Fruit fly (Drosophila melanogaster) whole organism, embryonic: ENCODE measurements around the gene Cpr78Cb.
A peak's percentile ranks its signal among the peaks of the same experiment; 100 is the strongest.

ENCODE experiments used
- Abd-B ChIP-seq: fragments of 200-800 bp; sonication (Bioruptor generic); optimal IDR thresholded peaks from 2 replicates; lab custom pipeline; 2018; ENCODE audit warnings: missing biosample characterization, mild to moderate bottlenecking, missing genetic modification characterization, moderate library complexity
- Ada2b ChIP-seq: fragments of 200-800 bp; sonication (Bioruptor generic); IDR thresholded peaks from 2 replicates; pipeline ENCODE4 v1.3.6; 2022; ENCODE audit warnings: missing biosample characterization, missing genetic modification characterization
- Aef1 ChIP-seq: fragments of 200-800 bp; sonication (Bioruptor generic); IDR thresholded peaks from 3 replicates; pipeline ENCODE4 v1.3.6; 2022; ENCODE audit warnings: missing biosample characterization, missing genetic modification characterization
- Antp ChIP-seq: fragments of 200-800 bp; sonication (Bioruptor generic); optimal IDR thresholded peaks from 3 replicates; lab custom pipeline; 2016; ENCODE audit warnings: missing biosample characterization, missing genetic modification characterization
- CG10543 ChIP-seq: fragments of 200-800 bp; sonication (Bioruptor generic); optimal IDR thresholded peaks from 3 replicates; lab custom pipeline; 2017; ENCODE audit warnings: missing biosample characterization, mild to moderate bottlenecking, missing genetic modification characterization, moderate library complexity
- CG12659 ChIP-seq: fragments of 200-800 bp; sonication (Bioruptor generic); optimal IDR thresholded peaks from 3 replicates; lab custom pipeline; 2017; ENCODE audit warnings: mild to moderate bottlenecking, missing biosample characterization, missing genetic modification reagents, missing genetic modification characterization
- CG14860 ChIP-seq: fragments of 200-800 bp; sonication (Bioruptor generic); IDR thresholded peaks from 3 replicates; pipeline ENCODE4 v1.3.6; 2022; ENCODE audit warnings: missing biosample characterization, missing genetic modification characterization; ENCODE audit not compliant: partially characterized antibody
- CG15601 ChIP-seq: fragments of 200-800 bp; sonication (Bioruptor generic); optimal IDR thresholded peaks from 3 replicates; lab custom pipeline; 2019; ENCODE audit warnings: missing biosample characterization, mild to moderate bottlenecking, missing genetic modification characterization, moderate library complexity
- CG18262 ChIP-seq: fragments of 200-800 bp; optimal IDR thresholded peaks from 3 replicates; lab custom pipeline; 2019; ENCODE audit warnings: missing biosample characterization, mild to moderate bottlenecking, missing genetic modification characterization, moderate library complexity
- CG18476 ChIP-seq: fragments of 200-800 bp; sonication (Bioruptor generic); optimal IDR thresholded peaks from 2 replicates; lab custom pipeline; 2016; ENCODE audit warnings: missing biosample characterization, mild to moderate bottlenecking, missing genetic modification characterization
- CG2202 ChIP-seq: fragments of 200-800 bp; sonication (Bioruptor generic); optimal IDR thresholded peaks from 2 replicates; lab custom pipeline; 2018; ENCODE audit warnings: missing biosample characterization, mild to moderate bottlenecking, missing genetic modification characterization
- CG34224 ChIP-seq: fragments of 200-800 bp; sonication (Bioruptor generic); IDR thresholded peaks from 3 replicates; pipeline ENCODE4 v1.3.6; 2022; ENCODE audit warnings: missing biosample characterization, missing genetic modification characterization; ENCODE audit not compliant: partially characterized antibody
- CG6654 ChIP-seq: fragments of 200-800 bp; sonication (Bioruptor generic); optimal IDR thresholded peaks from 2 replicates; lab custom pipeline; 2017; ENCODE audit warnings: missing biosample characterization, mild to moderate bottlenecking, missing genetic modification characterization
- CG6813 ChIP-seq: fragments of 200-800 bp; sonication (Bioruptor generic); optimal IDR thresholded peaks from 2 replicates; lab custom pipeline; 2017; ENCODE audit warnings: missing biosample characterization, missing genetic modification characterization, mild to moderate bottlenecking, moderate library complexity, missing genetic modification reagents
- CG7556 ChIP-seq: fragments of 200-800 bp; sonication (Bioruptor generic); optimal IDR thresholded peaks from 2 replicates; lab custom pipeline; 2017; ENCODE audit warnings: missing biosample characterization, mild to moderate bottlenecking, missing genetic modification characterization
- CG7987 ChIP-seq: fragments of 200-800 bp; sonication (Bioruptor generic); optimal IDR thresholded peaks from 2 replicates; lab custom pipeline; 2018; ENCODE audit warnings: missing biosample characterization, mild to moderate bottlenecking, missing genetic modification characterization, moderate library complexity
- CG8765 ChIP-seq: fragments of 200-800 bp; sonication (Bioruptor generic); IDR thresholded peaks from 2 replicates; pipeline ENCODE4 v1.3.6; 2022; ENCODE audit warnings: missing biosample characterization, missing genetic modification characterization
- CG9215 ChIP-seq: fragments of 200-800 bp; sonication (Bioruptor generic); IDR thresholded peaks from 2 replicates; pipeline ENCODE4 v1.3.6; 2022; ENCODE audit warnings: missing biosample characterization, missing genetic modification characterization
- CG9727 ChIP-seq: fragments of 200-800 bp; sonication (Bioruptor generic); optimal IDR thresholded peaks from 3 replicates; lab custom pipeline; 2017; ENCODE audit warnings: missing biosample characterization, mild to moderate bottlenecking, missing genetic modification characterization
- CTCF ChIP-seq: fragments of 200-800 bp; sonication (Bioruptor generic); optimal IDR thresholded peaks from 2 replicates; lab custom pipeline; 2017; ENCODE audit warnings: missing biosample characterization, mild to moderate bottlenecking, missing genetic modification characterization, moderate library complexity
- CkIIα-i1 ChIP-seq: fragments of 200-800 bp; sonication (Bioruptor generic); IDR thresholded peaks from 2 replicates; pipeline ENCODE4 v1.3.6; 2022; ENCODE audit warnings: missing biosample characterization, missing genetic modification characterization
- D19B ChIP-seq: fragments of 200-800 bp; sonication (Bioruptor generic); optimal IDR thresholded peaks from 2 replicates; lab custom pipeline; 2017; ENCODE audit warnings: missing biosample characterization, mild to moderate bottlenecking, missing genetic modification characterization
- Dfd ChIP-seq, 2 experiments: fragments of >200 bp; optimal IDR thresholded peaks; 2 replicates each; lab custom pipeline; 2017; ENCODE audit warnings: missing biosample characterization in 2 of 2, missing genetic modification characterization in 2 of 2
- Eip74EF ChIP-seq, 2 experiments: fragments of 200-800 bp in 1 of 2; fragments of >200 bp in 1 of 2; sonication (Bioruptor generic) in 1 of 2; optimal IDR thresholded peaks; 2 replicates each; lab custom pipeline; 2017 to 2019; ENCODE audit warnings: missing biosample characterization in 2 of 2, missing genetic modification characterization in 2 of 2, mild to moderate bottlenecking in 1 of 2, moderate library complexity in 1 of 2
- HmgD ChIP-seq: fragments of 200-800 bp; sonication (Bioruptor generic); optimal IDR thresholded peaks from 3 replicates; lab custom pipeline; 2016; ENCODE audit warnings: missing biosample characterization, missing genetic modification characterization
- Jarid2 ChIP-seq: fragments of 200-800 bp; sonication (Bioruptor generic); optimal IDR thresholded peaks from 3 replicates; lab custom pipeline; 2017; ENCODE audit warnings: mild to moderate bottlenecking, missing biosample characterization, missing genetic modification reagents, missing genetic modification characterization
- MBD-R2 ChIP-seq: fragments of 200-800 bp; sonication (Bioruptor generic); IDR thresholded peaks from 2 replicates; pipeline ENCODE4 v1.3.6; 2022; ENCODE audit warnings: missing biosample characterization, missing genetic modification characterization
- Med ChIP-seq: fragments of 200-800 bp; sonication (Bioruptor generic); peaks from one replicate; lab custom pipeline; 2016; ENCODE audit warnings: missing biosample characterization, missing genetic modification characterization, mild to moderate bottlenecking, inconsistent platforms, moderate library complexity
- Tbp ChIP-seq: fragments of >200 bp; optimal IDR thresholded peaks from 2 replicates; lab custom pipeline; 2018; ENCODE audit warnings: missing biosample characterization, missing genetic modification characterization
- bigmax ChIP-seq: fragments of 200-800 bp; sonication (Bioruptor generic); optimal IDR thresholded peaks from 2 replicates; lab custom pipeline; 2018; ENCODE audit warnings: missing biosample characterization, mild to moderate bottlenecking, missing genetic modification characterization
- cad ChIP-seq: fragments of >200 bp; optimal IDR thresholded peaks from 2 replicates; lab custom pipeline; 2017; ENCODE audit warnings: missing biosample characterization, missing genetic modification characterization
- chm ChIP-seq: fragments of 200-800 bp; sonication (Bioruptor generic); IDR thresholded peaks from 2 replicates; pipeline ENCODE4 v1.3.6; 2022; ENCODE audit warnings: missing biosample characterization, missing genetic modification characterization
- ci ChIP-seq: fragments of 200-800 bp; sonication (Bioruptor generic); IDR thresholded peaks from 3 replicates; pipeline ENCODE4 v1.3.6; 2022; ENCODE audit warnings: missing biosample characterization, missing genetic modification characterization
- crp ChIP-seq, 2 experiments: fragments of 200-800 bp; sonication (Bioruptor generic); optimal IDR thresholded peaks; 2 replicates in 1 of 2; 3 replicates in 1 of 2; lab custom pipeline; 2017; ENCODE audit warnings: missing biosample characterization in 2 of 2, missing genetic modification characterization in 2 of 2, mild to moderate bottlenecking in 1 of 2, moderate library complexity in 1 of 2
- da ChIP-seq: fragments of 200-800 bp; sonication (Bioruptor generic); optimal IDR thresholded peaks from 2 replicates; lab custom pipeline; 2016; ENCODE audit warnings: missing biosample characterization, missing genetic modification characterization
- fru ChIP-seq: fragments of >200 bp; optimal IDR thresholded peaks from 2 replicates; lab custom pipeline; 2017
- grn ChIP-seq: fragments of 200-800 bp; sonication (Bioruptor generic); optimal IDR thresholded peaks from 3 replicates; lab custom pipeline; 2017; ENCODE audit warnings: missing biosample characterization, missing genetic modification characterization
- hth ChIP-seq: fragments of >200 bp; optimal IDR thresholded peaks from 2 replicates; lab custom pipeline; 2017; ENCODE audit warnings: inconsistent platforms
- ken ChIP-seq: fragments of 200-800 bp; sonication (Bioruptor generic); IDR thresholded peaks from 3 replicates; pipeline ENCODE4 v1.3.6; 2022; ENCODE audit warnings: missing biosample characterization, missing genetic modification characterization
- lbe ChIP-seq: fragments of 200-800 bp; sonication (Bioruptor generic); optimal IDR thresholded peaks from 2 replicates; lab custom pipeline; 2016; ENCODE audit warnings: missing biosample characterization, mild to moderate bottlenecking, missing genetic modification characterization
- mam ChIP-seq: fragments of 200-800 bp; sonication (Bioruptor generic); optimal IDR thresholded peaks from 3 replicates; lab custom pipeline; 2016; ENCODE audit warnings: missing biosample characterization, missing genetic modification characterization
- oc ChIP-seq: fragments of 200-800 bp; sonication (Bioruptor generic); optimal IDR thresholded peaks from 2 replicates; lab custom pipeline; 2018; ENCODE audit warnings: missing biosample characterization, mild to moderate bottlenecking, missing genetic modification characterization, moderate library complexity
- otp ChIP-seq: fragments of 200-800 bp; sonication (Bioruptor generic); IDR thresholded peaks from 3 replicates; pipeline ENCODE4, ENCODE4 v1.3.6; 2022; ENCODE audit warnings: missing biosample characterization, missing genetic modification characterization
- psq ChIP-seq: fragments of 200-800 bp; sonication (Bioruptor generic); optimal IDR thresholded peaks from 2 replicates; lab custom pipeline; 2017; ENCODE audit warnings: missing biosample characterization, missing genetic modification characterization
- rib ChIP-seq: fragments of 200-800 bp; sonication (Bioruptor generic); IDR thresholded peaks from 2 replicates; pipeline ENCODE4 v1.3.6; 2022; ENCODE audit warnings: missing biosample characterization, missing genetic modification characterization
- ro ChIP-seq: fragments of 200-800 bp; sonication (Bioruptor generic); IDR thresholded peaks from 2 replicates; pipeline ENCODE4 v1.3.6; 2022; ENCODE audit warnings: missing biosample characterization, missing genetic modification characterization
- schlank ChIP-seq: fragments of 200-800 bp; sonication (Bioruptor generic); optimal IDR thresholded peaks from 2 replicates; lab custom pipeline; 2018; ENCODE audit warnings: missing biosample characterization, mild to moderate bottlenecking, missing genetic modification characterization
- sima ChIP-seq: fragments of 200-800 bp; sonication (Bioruptor generic); optimal IDR thresholded peaks from 2 replicates; lab custom pipeline; 2016; ENCODE audit warnings: missing biosample characterization, missing genetic modification characterization
- usp ChIP-seq: fragments of >200 bp; optimal IDR thresholded peaks from 2 replicates; lab custom pipeline; 2017; ENCODE audit warnings: missing biosample characterization, missing genetic modification characterization

The Cpr78Cb gene

dm6 chr3L:21276296-21277257 lies 17.7 kb upstream of the Cpr78Cb start (continued):
- TF ChIP-seq Jarid2 = peak; percentile 4
- peak; percentile 12 for TF ChIP-seq CG7987
- no peak for TF ChIP-seq psq (GFP tag; lab: Kevin White, UChicago)
- TF ChIP-seq chm (GFP tag; lab: Robert Waterston, UW) = peak; percentile 19; the same call in 1 of the 2 replicates
- TF ChIP-seq CG18262 = peak; percentile 87
- peak; percentile 75 for TF ChIP-seq cad
- peak; percentile 42 for TF ChIP-seq CG10543
- TF ChIP-seq ro = no peak
- TF ChIP-seq CkIIα-i1 (GFP tag; lab: Robert Waterston, UW) = no peak
- no peak for TF ChIP-seq fru (lab: Kevin White, UChicago)
- TF ChIP-seq CG15601 (tag; lab: Kevin White, UChicago) = no peak
- peak; percentile 45 for TF ChIP-seq hth (lab: Kevin White, UChicago)
- TF ChIP-seq CG8765 (GFP tag; lab: Robert Waterston, UW) = no peak
- TF ChIP-seq Dfd (GFP tag; optimal IDR thresholded peaks at IDR 0.05; lab: Kevin White, UChicago) = no peak
- TF ChIP-seq grn (GFP tag; lab: Kevin White, UChicago) = peak; percentile 94
- peak; percentile 69 for TF ChIP-seq Med (GFP tag; lab: Kevin White, UChicago)
- no peak for TF ChIP-seq bigmax
- TF ChIP-seq Aef1 (GFP tag; lab: Robert Waterston, UW) = no peak
- peak in 1 of 2 experiments; percentile 11 for TF ChIP-seq Eip74EF (GFP tag; optimal IDR thresholded peaks at IDR 0.05; lab: Kevin White, UChicago)
- TF ChIP-seq CG12659 (GFP tag; lab: Kevin White, UChicago) = peak; percentile 52
- peak; percentile 0 for TF ChIP-seq oc (tag; lab: Kevin White, UChicago)
- TF ChIP-seq CG6813 (GFP tag; lab: Kevin White, UChicago) = no peak
- no peak for TF ChIP-seq lbe (GFP tag; lab: Kevin White, UChicago)
- TF ChIP-seq CG2202 (tag; lab: Kevin White, UChicago) = no peak
- peak; percentile 1 for TF ChIP-seq schlank (tag; lab: Kevin White, UChicago)
- TF ChIP-seq CG14860 (GFP tag; lab: Robert Waterston, UW) = no peak
- TF ChIP-seq MBD-R2 = no peak
- peak; percentile 18 for TF ChIP-seq D19B (GFP tag; lab: Kevin White, UChicago)
- TF ChIP-seq CG18476 (GFP tag; lab: Kevin White, UChicago) = peak; percentile 66
- no peak for TF ChIP-seq da (GFP tag; lab: Kevin White, UChicago)
- TF ChIP-seq otp (GFP tag; lab: Robert Waterston, UW) = 0 out of 3 replicates have a peak, but pooled peaks have one; percentile 28
- TF ChIP-seq CG34224 = peak; percentile 16; the same call in 1 of the 3 replicates
- peak; percentile 53 for TF ChIP-seq CG9215
- peak; percentile 80 for TF ChIP-seq CG7556 (GFP tag; lab: Kevin White, UChicago)
- TF ChIP-seq crp (GFP tag; optimal IDR thresholded peaks at IDR 0.05; lab: Kevin White, UChicago) = peak in 1 of 2 experiments; percentile 36
- peak; percentile 25 for TF ChIP-seq sima (GFP tag; lab: Kevin White, UChicago)
- peak; percentile 97 for TF ChIP-seq CG6654 (GFP tag; lab: Kevin White, UChicago)
- TF ChIP-seq CG9727 (GFP tag; lab: Kevin White, UChicago) = peak; percentile 84
- TF ChIP-seq Abd-B (GFP tag; lab: Kevin White, UChicago) = peak; percentile 20
- peak; percentile 2 for TF ChIP-seq CTCF (GFP tag; lab: Kevin White, UChicago)
- TF ChIP-seq ken (GFP tag; lab: Robert Waterston, UW) = no peak
- peak; percentile 10 for TF ChIP-seq HmgD (GFP tag; lab: Kevin White, UChicago)
- TF ChIP-seq mam (GFP tag; lab: Kevin White, UChicago) = peak; percentile 62
- peak; percentile 43; the same call in 2 of the 3 replicates for TF ChIP-seq ci (GFP tag; lab: Robert Waterston, UW)
- TF ChIP-seq usp (GFP tag; lab: Kevin White, UChicago) = no peak
- no peak for TF ChIP-seq Ada2b (GFP tag; lab: Robert Waterston, UW)
- TF ChIP-seq Tbp (GFP tag; lab: Kevin White, UChicago) = no peak
- TF ChIP-seq Antp (GFP tag; lab: Kevin White, UChicago) = peak; percentile 52
- no peak for TF ChIP-seq rib (GFP tag; lab: Robert Waterston, UW)
